Fruit fly (Drosophila melanogaster) whole organism, prepupa: ENCODE results near the gene sds22.

Experiments
- CG10669 ChIP-seq: fragments of 200-800 bp; sonication (Bioruptor generic); optimal IDR thresholded peaks from 3 replicates; lab custom pipeline; 2018; ENCODE audit warnings: missing biosample characterization, mild to moderate bottlenecking, missing genetic modification characterization, moderate library complexity
- CG11294 ChIP-seq: fragments of 200-800 bp; sonication (Bioruptor generic); IDR thresholded peaks from 2 replicates; pipeline ENCODE4 v1.3.6; 2022; ENCODE audit warnings: missing biosample characterization, missing genetic modification characterization
- CG11762 ChIP-seq: fragments of 200-800 bp; sonication (Bioruptor generic); optimal IDR thresholded peaks from 3 replicates; lab custom pipeline; 2016; ENCODE audit warnings: missing biosample characterization, missing genetic modification characterization; ENCODE audit not compliant: insufficient read depth
- CG11902 ChIP-seq: fragments of 200-800 bp; sonication (Bioruptor generic); optimal IDR thresholded peaks from 3 replicates; lab custom pipeline; 2016; ENCODE audit warnings: missing biosample characterization, missing genetic modification characterization
- CG15336 ChIP-seq: fragments of 200-800 bp; sonication (Bioruptor generic); IDR thresholded peaks from 2 replicates; pipeline ENCODE4 v1.3.6; 2022; ENCODE audit warnings: missing biosample characterization, missing genetic modification characterization
- CG32006 ChIP-seq: fragments of 200-800 bp; sonication (Bioruptor generic); optimal IDR thresholded peaks from 3 replicates; lab custom pipeline; 2017; ENCODE audit warnings: missing biosample characterization, mild to moderate bottlenecking, missing genetic modification characterization
- CG34406 ChIP-seq: fragments of 200-800 bp; sonication (Bioruptor generic); optimal IDR thresholded peaks from 3 replicates; lab custom pipeline; 2016; ENCODE audit warnings: missing biosample characterization, missing genetic modification characterization
- CG3919 ChIP-seq: fragments of 200-800 bp; sonication (Bioruptor generic); optimal IDR thresholded peaks from 3 replicates; lab custom pipeline; 2016; ENCODE audit warnings: missing biosample characterization, missing genetic modification characterization
- CG4318 ChIP-seq: fragments of 200-800 bp; sonication (Bioruptor generic); optimal IDR thresholded peaks from 3 replicates; lab custom pipeline; 2017; ENCODE audit warnings: missing biosample characterization, mild to moderate bottlenecking, missing genetic modification characterization
- CG6163 ChIP-seq: fragments of 200-800 bp; sonication (Bioruptor generic); IDR thresholded peaks from 3 replicates; pipeline ENCODE4 v1.3.6; 2022; ENCODE audit warnings: missing biosample characterization, missing genetic modification characterization
- CG6276 ChIP-seq: fragments of 200-800 bp; sonication (Bioruptor generic); optimal IDR thresholded peaks from 2 replicates; lab custom pipeline; 2017; ENCODE audit warnings: missing biosample characterization, mild to moderate bottlenecking, missing genetic modification characterization
- CG8119 ChIP-seq: fragments of 200-800 bp; sonication (Bioruptor generic); IDR thresholded peaks from 3 replicates; pipeline ENCODE4 v1.3.6; 2022; ENCODE audit warnings: missing biosample characterization, missing genetic modification characterization
- CG8632 ChIP-seq: fragments of 200-800 bp; sonication (Bioruptor generic); optimal IDR thresholded peaks from 3 replicates; lab custom pipeline; 2016; ENCODE audit warnings: missing biosample characterization, missing genetic modification characterization
- Eip78C ChIP-seq: fragments of 200-800 bp; sonication (Bioruptor generic); peaks from one replicate; lab custom pipeline; 2016; ENCODE audit warnings: missing biosample characterization, missing genetic modification characterization
- Eip93F ChIP-seq: fragments of 200-800 bp; sonication (Bioruptor generic); optimal IDR thresholded peaks from 2 replicates; lab custom pipeline; 2016; ENCODE audit warnings: missing biosample characterization, mild to moderate bottlenecking, missing genetic modification characterization
- Ets96B ChIP-seq: fragments of 200-800 bp; optimal IDR thresholded peaks from 2 replicates; lab custom pipeline; 2019; ENCODE audit warnings: missing biosample characterization, mild to moderate bottlenecking, missing genetic modification characterization, moderate library complexity
- Gug ChIP-seq: fragments of 200-800 bp; sonication (Bioruptor generic); IDR thresholded peaks from 2 replicates; pipeline ENCODE4 v1.3.6; 2022; ENCODE audit warnings: missing biosample characterization, missing genetic modification characterization
- Met ChIP-seq: fragments of 200-800 bp; sonication (Bioruptor generic); optimal IDR thresholded peaks from 3 replicates; lab custom pipeline; 2016; ENCODE audit warnings: missing biosample characterization, missing genetic modification characterization
- OdsH ChIP-seq: fragments of 200-800 bp; sonication (Bioruptor generic); optimal IDR thresholded peaks from 3 replicates; lab custom pipeline; 2016; ENCODE audit warnings: missing biosample characterization, missing genetic modification characterization
- Smox ChIP-seq: fragments of 200-800 bp; sonication (Bioruptor generic); optimal IDR thresholded peaks from 3 replicates; lab custom pipeline; 2016; ENCODE audit warnings: missing biosample characterization, missing genetic modification characterization
- Sox102F ChIP-seq: fragments of 200-800 bp; sonication (Bioruptor generic); optimal IDR thresholded peaks from 2 replicates; lab custom pipeline; 2016; ENCODE audit warnings: missing biosample characterization, mild to moderate bottlenecking, missing genetic modification characterization
- acj6 ChIP-seq: fragments of 200-800 bp; sonication (Bioruptor generic); optimal IDR thresholded peaks from 3 replicates; lab custom pipeline; 2016; ENCODE audit warnings: missing biosample characterization, missing genetic modification characterization
- dsx ChIP-seq: fragments of 200-800 bp; optimal IDR thresholded peaks from 3 replicates; lab custom pipeline; 2019; ENCODE audit warnings: missing biosample characterization, mild to moderate bottlenecking, missing genetic modification characterization, moderate library complexity; ENCODE audit not compliant: poor library complexity, severe bottlenecking
- eg ChIP-seq: fragments of 200-800 bp; sonication (Bioruptor generic); IDR thresholded peaks from 3 replicates; pipeline ENCODE4 v1.3.6; 2022; ENCODE audit warnings: missing biosample characterization, missing genetic modification characterization
- fd85E ChIP-seq: fragments of 200-800 bp; sonication (Bioruptor generic); optimal IDR thresholded peaks from 3 replicates; lab custom pipeline; 2016; ENCODE audit warnings: missing biosample characterization, missing genetic modification characterization
- lz ChIP-seq: fragments of 200-800 bp; sonication (Bioruptor generic); optimal IDR thresholded peaks from 3 replicates; lab custom pipeline; 2016; ENCODE audit warnings: missing biosample characterization, missing genetic modification characterization
- pdm3 ChIP-seq: fragments of 200-800 bp; sonication (Bioruptor generic); optimal IDR thresholded peaks from 3 replicates; lab custom pipeline; 2016; ENCODE audit warnings: missing biosample characterization, missing genetic modification characterization
- salr ChIP-seq, 2 experiments: fragments of 200-800 bp; sonication (Bioruptor generic); optimal IDR thresholded peaks; 3 replicates each; lab custom pipeline; 2016 to 2018; ENCODE audit warnings: missing biosample characterization in 2 of 2, missing genetic modification characterization in 2 of 2, mild to moderate bottlenecking in 1 of 2
- spab ChIP-seq: fragments of 200-800 bp; sonication (Bioruptor generic); optimal IDR thresholded peaks from 2 replicates; lab custom pipeline; 2017; ENCODE audit warnings: missing biosample characterization, mild to moderate bottlenecking, missing genetic modification characterization, missing genetic modification reagents
- topi ChIP-seq: fragments of 200-800 bp; sonication (Bioruptor generic); optimal IDR thresholded peaks from 3 replicates; lab custom pipeline; 2016; ENCODE audit warnings: missing biosample characterization, missing genetic modification characterization

The sds22 gene

dm6 chr3R:17391313-17391845 lies at the start of gene sds22, which contains the start of gene Brf (continued):
- peak; percentile 91 for TF ChIP-seq dsx (GFP tag; lab: Kevin White, UChicago)
- peak; percentile 95 for TF ChIP-seq Smox (GFP tag; lab: Kevin White, UChicago)
- TF ChIP-seq CG32006, result peak; percentile 95
- peak; percentile 91 for TF ChIP-seq CG6163 (GFP tag; lab: Robert Waterston, UW)
- TF ChIP-seq CG11294, result peak; percentile 89
- TF ChIP-seq CG15336 (GFP tag; lab: Robert Waterston, UW), result peak; percentile 89
- TF ChIP-seq acj6, result peak; percentile 96
- peak; percentile 97 for TF ChIP-seq lz (GFP tag; lab: Kevin White, UChicago)
- peak; percentile 96 for TF ChIP-seq topi (GFP tag; lab: Kevin White, UChicago)

- no peak for TF ChIP-seq Sox102F (GFP tag; lab: Kevin White, UChicago)
- TF ChIP-seq Eip78C (GFP tag; lab: Kevin White, UChicago), result peak; percentile 38
These were observed 45.2 kb upstream of the sds22 start for dm6 chr3R:17346212-17346611.

- TF ChIP-seq pdm3 (GFP tag; lab: Kevin White, UChicago) (no peak), CG8632 (GFP tag; lab: Kevin White, UChicago) (no peak), CG34406 (no peak), CG6276 (GFP tag; lab: Kevin White, UChicago) (no peak), OdsH (GFP tag; lab: Kevin White, UChicago) (no peak), CG3919 (GFP tag; lab: Kevin White, UChicago) (no peak), CG15336 (GFP tag; lab: Robert Waterston, UW) (no peak), salr (GFP tag; optimal IDR thresholded peaks at IDR 0.05; lab: Kevin White, UChicago) (no peak), Met (no peak)
These were observed 32.0 kb upstream of the sds22 start for dm6 chr3R:17359370-17359769.

- TF ChIP-seq Eip93F (GFP tag; lab: Kevin White, UChicago) (no peak), salr (GFP tag; optimal IDR thresholded peaks at IDR 0.05; lab: Kevin White, UChicago) (no peak), CG34406 (no peak), Met (no peak), CG3919 (GFP tag; lab: Kevin White, UChicago) (no peak), CG8632 (GFP tag; lab: Kevin White, UChicago) (no peak), Ets96B (no peak), CG11762 (no peak), Eip78C (GFP tag; lab: Kevin White, UChicago) (no peak), spab (GFP tag; lab: Kevin White, UChicago) (no peak), OdsH (GFP tag; lab: Kevin White, UChicago) (no peak), acj6 (no peak), CG6276 (GFP tag; lab: Kevin White, UChicago) (no peak), CG11902 (no peak), pdm3 (GFP tag; lab: Kevin White, UChicago) (no peak), eg (GFP tag; lab: Robert Waterston, UW) (no peak), CG4318 (GFP tag; lab: Kevin White, UChicago) (no peak)
These were observed 25.4 kb upstream of the sds22 start, which contains the start of gene beat-IIa for dm6 chr3R:17366023-17366422. TSS of gene beat-IIa (minus strand) at chr3R:17366119.

dm6 chr3R:17371094-17371493 lies 20.3 kb upstream of the sds22 start:
- TF ChIP-seq Ets96B (peak; percentile 23), CG34406 (no peak), eg (GFP tag; lab: Robert Waterston, UW) (peak; percentile 55; the same call in 2 of the 3 replicates), CG15336 (GFP tag; lab: Robert Waterston, UW) (peak; percentile 35; the same call in 1 of the 2 replicates), fd85E (no peak), CG6163 (GFP tag; lab: Robert Waterston, UW) (0 out of 3 replicates have a peak, but pooled peaks have one; percentile 36), CG10669 (GFP tag; lab: Kevin White, UChicago) (peak; percentile 4), CG8119 (peak; percentile 53; the same call in 1 of the 3 replicates), CG32006 (peak; percentile 38), CG11294 (peak; percentile 16; the same call in 1 of the 2 replicates), Gug (GFP tag; lab: Robert Waterston, UW) (no peak), CG6276 (GFP tag; lab: Kevin White, UChicago) (peak; percentile 12)
